Worm (Caenorhabditis elegans): ENCODE results near the gene Y38E10A.8.

- no peak for TF ChIP-seq attf-6 (GFP tag; IDR thresholded peaks at IDR 0.05)
- TF ChIP-seq nhr-27 (tag; optimal IDR thresholded peaks at IDR 0.05), result no peak
- no peak for TF ChIP-seq F39B2.1 (GFP tag; IDR thresholded peaks at IDR 0.05)
- no peak for TF ChIP-seq C17E4.6 (GFP tag; IDR thresholded peaks at IDR 0.05)
- TF ChIP-seq ccch-3 (GFP tag; optimal IDR thresholded peaks at IDR 0.05), result no peak
- no peak for TF ChIP-seq F49E8.2 (tag; optimal IDR thresholded peaks at IDR 0.05; ENCODE audit: insufficient read depth)
- TF ChIP-seq hsf-1 (GFP tag; IDR thresholded peaks at IDR 0.05), result no peak
- no peak for TF ChIP-seq him-1 (tag; optimal IDR thresholded peaks at IDR 0.05)
Observed at ce11 chrII:12603667-12604621, 3.1 kb upstream of the Y38E10A.8 start, which contains the start of the genes ceh-100 and lips-15.
